Worm (Caenorhabditis elegans): Measurements from ENCODE around the gene C44C10.9.

- TF ChIP-seq klf-2 (GFP tag; conservative IDR thresholded peaks at IDR 0.05): no peak
- TF ChIP-seq flt-1 (GFP tag; IDR thresholded peaks at IDR 0.05): no peak
- TF ChIP-seq ztf-23 (GFP tag; IDR thresholded peaks at IDR 0.05): no peak
These were observed 7.5 kb upstream of the C44C10.9 start, which contains the start of gene D1053.4 for ce11 chrX:11723781-11724201.
